Fruit fly (Drosophila melanogaster): ENCODE results near the gene Hsp23.

Gene Hsp23

dm6 chr3L:9361894-9362293 is 19.8 kb upstream of the Hsp23 start, which contains the start of gene CG34456 (continued):
- TF ChIP-seq CG13296 (GFP tag; optimal IDR thresholded peaks at IDR 0.05) (peak; percentile 26), wor (GFP tag; IDR thresholded peaks at IDR 0.05) (no peak), Dp (GFP tag; optimal IDR thresholded peaks at IDR 0.05) (no peak)

- peak; percentile 41; the same call in 1 of the 2 replicates for TF ChIP-seq MBD-R2 (GFP tag; IDR thresholded peaks at IDR 0.05)
- TF ChIP-seq CG15514 (GFP tag; optimal IDR thresholded peaks at IDR 0.05), result peak; percentile 40
- TF ChIP-seq tgo (GFP tag; IDR thresholded peaks at IDR 0.05), result no peak
- TF ChIP-seq Dp (GFP tag; optimal IDR thresholded peaks at IDR 0.05), result peak; percentile 70
- no peak for TF ChIP-seq zfh1 (GFP tag; IDR thresholded peaks at IDR 0.05)
- TF ChIP-seq CG13287 (GFP tag; IDR thresholded peaks at IDR 0.05; ENCODE audit: partially characterized antibody), result peak; percentile 36; the same call in 1 of the 2 replicates
- TF ChIP-seq CG10147 (GFP tag; optimal IDR thresholded peaks at IDR 0.05), result no peak
- peak in 1 of 2 experiments; percentile 66 for TF ChIP-seq Pdp1 (GFP tag; optimal IDR thresholded peaks at IDR 0.05)
- no peak for TF ChIP-seq HmgZ (tag; optimal IDR thresholded peaks at IDR 0.05)
- peak; percentile 99 for TF ChIP-seq CG9437 (GFP tag; optimal IDR thresholded peaks at IDR 0.05)
- no peak for TF ChIP-seq mirr (GFP tag; optimal IDR thresholded peaks at IDR 0.05)
- peak; percentile 9 for TF ChIP-seq gsb-n (tag; optimal IDR thresholded peaks at IDR 0.05)
- peak; percentile 81 for TF ChIP-seq E2f2 (GFP tag; IDR thresholded peaks at IDR 0.05)
- TF ChIP-seq CG17359 (tag; optimal IDR thresholded peaks at IDR 0.05), result peak; percentile 76
- TF ChIP-seq Side (GFP tag; optimal IDR thresholded peaks at IDR 0.05), result no peak
- TF ChIP-seq nerfin-1 (tag; optimal IDR thresholded peaks at IDR 0.05), result no peak
- no peak for TF ChIP-seq cas (GFP tag; IDR thresholded peaks at IDR 0.05)
- no peak for TF ChIP-seq Asciz (GFP tag; optimal IDR thresholded peaks at IDR 0.05)
- peak in 1 of 2 experiments; percentile 80 for TF ChIP-seq crp (GFP tag; optimal IDR thresholded peaks at IDR 0.05)
- TF ChIP-seq CG34224 (GFP tag; IDR thresholded peaks at IDR 0.05; ENCODE audit: partially characterized antibody), result peak; percentile 35; the same call in 1 of the 3 replicates
Observed at dm6 chr3L:9364131-9364530, 17.6 kb upstream of the Hsp23 start, which contains the start of gene mRRF1. Gene mRRF1 (plus strand): TSS chr3L:9364350.

- TF ChIP-seq sna (GFP tag; IDR thresholded peaks at IDR 0.05; ENCODE audit: partially characterized antibody) (peak; percentile 91), Dp (GFP tag; optimal IDR thresholded peaks at IDR 0.05) (peak; percentile 72), CG14667 (GFP tag; IDR thresholded peaks at IDR 0.05) (0 out of 2 replicates have a peak, but pooled peaks have one; percentile 16), bsh (GFP tag; optimal IDR thresholded peaks at IDR 0.05) (peak in 1 of 2 experiments; percentile 23), CoRest (tag; optimal IDR thresholded peaks at IDR 0.05) (peak; percentile 77), unc-4 (GFP tag; IDR thresholded peaks at IDR 0.05; ENCODE audit: partially characterized antibody) (peak; percentile 93), CG10147 (GFP tag; optimal IDR thresholded peaks at IDR 0.05) (peak; percentile 42), tll (GFP tag; optimal IDR thresholded peaks at IDR 0.05) (peak in 1 of 2 experiments; percentile 22), CG14014 (GFP tag; IDR thresholded peaks at IDR 0.05) (peak; percentile 10; the same call in 1 of the 2 replicates), nmo (GFP tag; optimal IDR thresholded peaks at IDR 0.05) (peak; percentile 79), CG1792 (GFP tag; optimal IDR thresholded peaks at IDR 0.05) (no peak), Dref (GFP tag; IDR thresholded peaks at IDR 0.05) (peak; percentile 74), Dek (tag; optimal IDR thresholded peaks at IDR 0.05) (peak; percentile 27), Dbx (GFP tag; IDR thresholded peaks at IDR 0.05) (0 out of 3 replicates have a peak, but pooled peaks have one; percentile 27), her (GFP tag; optimal IDR thresholded peaks at IDR 0.05) (no peak), CG13424 (tag; optimal IDR thresholded peaks at IDR 0.05) (peak; percentile 54), CG6683 (GFP tag; optimal IDR thresholded peaks at IDR 0.05) (no peak), Lhr (GFP tag; optimal IDR thresholded peaks at IDR 0.05) (peak; percentile 67), gcm2 (GFP tag; optimal IDR thresholded peaks at IDR 0.05) (no peak), disco-r (GFP tag; optimal IDR thresholded peaks at IDR 0.05) (no peak), Max (GFP tag; optimal IDR thresholded peaks at IDR 0.05) (peak; percentile 32), fd3F (GFP tag; optimal IDR thresholded peaks at IDR 0.05) (peak; percentile 11), CG11723 (GFP tag; optimal IDR thresholded peaks at IDR 0.05) (peak; percentile 16), btn (GFP tag; optimal IDR thresholded peaks at IDR 0.05) (no peak), CG6689 (GFP tag; IDR thresholded peaks at IDR 0.05) (peak; percentile 25; the same call in 1 of the 2 replicates)
Observed at dm6 chr3L:9366850-9367430, 14.7 kb upstream of the Hsp23 start, which contains the start of the genes Klp67A and CG4452. Gene Klp67A (minus strand): TSS chr3L:9367046. Gene CG4452 (plus strand): TSS chr3L:9367377.

Data from whole organism, embryonic.